Worm (Caenorhabditis elegans): ENCODE data around the gene C54D2.6.

The C54D2.6 gene

ce11 chrX:7847413-7847812 lies at the start of gene C54D2.6:
TSS of gene C54D2.6 (minus strand) at chrX:7847513.
- no peak for TF ChIP-seq him-1 (tag; optimal IDR thresholded peaks at IDR 0.05)
- no peak for TF ChIP-seq dao-5 (tag; optimal IDR thresholded peaks at IDR 0.05)
- no peak for TF ChIP-seq W03F9.2 (tag; optimal IDR thresholded peaks at IDR 0.05)

ce11 chrX:7892296-7892695 lies 45.0 kb upstream of the C54D2.6 start, which contains the start of gene C39D10.5:
TSS of gene C39D10.5 (minus strand) at chrX:7892396.
- TF ChIP-seq W03F9.2 (tag; optimal IDR thresholded peaks at IDR 0.05) (no peak), dao-5 (tag; optimal IDR thresholded peaks at IDR 0.05) (no peak), him-1 (tag; optimal IDR thresholded peaks at IDR 0.05) (no peak)

- TF ChIP-seq dao-5 (tag; optimal IDR thresholded peaks at IDR 0.05) (no peak), him-1 (tag; optimal IDR thresholded peaks at IDR 0.05) (no peak), W03F9.2 (tag; optimal IDR thresholded peaks at IDR 0.05) (no peak)
These were observed 41.6 kb upstream of the C54D2.6 start, which contains the start of gene C39D10.2 for ce11 chrX:7888915-7889314. TSS of gene C39D10.2 (plus strand) at chrX:7889215.

- no peak for TF ChIP-seq him-1 (tag; optimal IDR thresholded peaks at IDR 0.05)
These were observed 38.9 kb upstream of the C54D2.6 start for ce11 chrX:7886200-7886599.

- TF ChIP-seq W03F9.2 (tag; optimal IDR thresholded peaks at IDR 0.05): no peak
- TF ChIP-seq dao-5 (tag; optimal IDR thresholded peaks at IDR 0.05): no peak
These were observed 36.7 kb upstream of the C54D2.6 start, which contains the start of gene pcyt-2.2 for ce11 chrX:7883994-7884393. TSS of gene pcyt-2.2 (plus strand) at chrX:7884294.

ce11 chrX:7881307-7881706 lies 34.0 kb upstream of the C54D2.6 start:
- TF ChIP-seq dao-5 (tag; optimal IDR thresholded peaks at IDR 0.05) (no peak), W03F9.2 (tag; optimal IDR thresholded peaks at IDR 0.05) (no peak), him-1 (tag; optimal IDR thresholded peaks at IDR 0.05) (no peak)

- TF ChIP-seq W03F9.2 (tag; optimal IDR thresholded peaks at IDR 0.05) (no peak), him-1 (tag; optimal IDR thresholded peaks at IDR 0.05) (no peak), dao-5 (tag; optimal IDR thresholded peaks at IDR 0.05) (no peak)
These were observed 33.5 kb upstream of the C54D2.6 start, which contains the start of gene C39D10.8 for ce11 chrX:7880848-7881247. TSS of gene C39D10.8 (minus strand) at chrX:7880948.

ce11 chrX:7875854-7876253 lies 28.5 kb upstream of the C54D2.6 start, which contains the start of gene cca-1:
TSS of gene cca-1 (minus strand) at chrX:7875954.
- TF ChIP-seq him-1 (tag; optimal IDR thresholded peaks at IDR 0.05): no peak
- no peak for TF ChIP-seq W03F9.2 (tag; optimal IDR thresholded peaks at IDR 0.05)
- no peak for TF ChIP-seq dao-5 (tag; optimal IDR thresholded peaks at IDR 0.05)

ce11 chrX:7873350-7873749 lies 26.0 kb upstream of the C54D2.6 start:
- TF ChIP-seq dao-5 (tag; optimal IDR thresholded peaks at IDR 0.05) (no peak), W03F9.2 (tag; optimal IDR thresholded peaks at IDR 0.05) (no peak), him-1 (tag; optimal IDR thresholded peaks at IDR 0.05) (no peak)

ce11 chrX:7867307-7867706 lies 20.0 kb upstream of the C54D2.6 start:
- TF ChIP-seq him-1 (tag; optimal IDR thresholded peaks at IDR 0.05) (no peak), W03F9.2 (tag; optimal IDR thresholded peaks at IDR 0.05) (no peak)

ce11 chrX:7866493-7866892 lies 19.2 kb upstream of the C54D2.6 start:
- TF ChIP-seq W03F9.2 (tag; optimal IDR thresholded peaks at IDR 0.05) (no peak), dao-5 (tag; optimal IDR thresholded peaks at IDR 0.05) (no peak), him-1 (tag; optimal IDR thresholded peaks at IDR 0.05) (no peak)

ce11 chrX:7842241-7842640 lies 5.1 kb downstream of the C54D2.6 start, which contains the start of gene idpp-11:
TSS of gene idpp-11 (plus strand) at chrX:7842541.
- TF ChIP-seq dao-5 (tag; optimal IDR thresholded peaks at IDR 0.05) (no peak), W03F9.2 (tag; optimal IDR thresholded peaks at IDR 0.05) (no peak), him-1 (tag; optimal IDR thresholded peaks at IDR 0.05) (no peak)

- no peak for TF ChIP-seq dao-5 (tag; optimal IDR thresholded peaks at IDR 0.05)
- no peak for TF ChIP-seq him-1 (tag; optimal IDR thresholded peaks at IDR 0.05)
- no peak for TF ChIP-seq W03F9.2 (tag; optimal IDR thresholded peaks at IDR 0.05)
These were observed 7.3 kb downstream of the C54D2.6 start for ce11 chrX:7839989-7840388.

- TF ChIP-seq him-1 (tag; optimal IDR thresholded peaks at IDR 0.05) (no peak), W03F9.2 (tag; optimal IDR thresholded peaks at IDR 0.05) (no peak), dao-5 (tag; optimal IDR thresholded peaks at IDR 0.05) (no peak)
These were observed 8.7 kb downstream of the C54D2.6 start, which contains the start of gene nlp-101 for ce11 chrX:7838582-7838981. TSS of gene nlp-101 (plus strand) at chrX:7838882.

- TF ChIP-seq W03F9.2 (tag; optimal IDR thresholded peaks at IDR 0.05) (no peak), dao-5 (tag; optimal IDR thresholded peaks at IDR 0.05) (no peak), him-1 (tag; optimal IDR thresholded peaks at IDR 0.05) (no peak)
These were observed 13.2 kb downstream of the C54D2.6 start, which contains the start of gene sul-3 for ce11 chrX:7834117-7834516. TSS of gene sul-3 (minus strand) at chrX:7834217.
